Fruit fly (Drosophila melanogaster) whole organism, wandering third instar larva: ENCODE measurements around the gene CG14864.

ENCODE experiments used
- Hr83 ChIP-seq: fragments of 200-300 bp; sonication (Bioruptor generic); optimal IDR thresholded peaks from 2 replicates; lab custom pipeline; 2016; ENCODE audit warnings: missing biosample characterization, mild to moderate bottlenecking, missing genetic modification characterization, moderate library complexity; ENCODE audit not compliant: poor library complexity, severe bottlenecking
- fru ChIP-seq: fragments of 200-800 bp; sonication (Bioruptor generic); optimal IDR thresholded peaks from 3 replicates; lab custom pipeline; 2016; ENCODE audit warnings: missing biosample characterization, mild to moderate bottlenecking, missing genetic modification characterization

dm6 chr3R:15297904-15298303 is 29.6 kb upstream of the CG14864 start:
- no peak for TF ChIP-seq fru (GFP tag; lab: Kevin White, UChicago)
- TF ChIP-seq Hr83, result peak; percentile 13
